Worm (Caenorhabditis elegans) whole organism, L1 larva: Measurements from ENCODE around the gene srpa-68.

Experiments
- C16A3.4 ChIP-seq: fragments of 150-350 bp; optimal IDR thresholded peaks from 2 replicates; lab custom pipeline; 2014; ENCODE audit warnings: missing biosample characterization, missing genetic modification characterization
- alr-1 ChIP-seq: fragments of 200-800 bp; sonication (Bioruptor generic); optimal IDR thresholded peaks from 2 replicates; lab custom pipeline; 2018; ENCODE audit warnings: borderline replicate concordance, mild to moderate bottlenecking, missing genetic modification characterization, missing compliant biosample characterization
- aly-2 ChIP-seq: fragments of 150-350 bp; optimal IDR thresholded peaks from 2 replicates; lab custom pipeline; 2014; ENCODE audit warnings: missing biosample characterization, missing genetic modification characterization
- ama-1 ChIP-seq: fragments of 150-350 bp; optimal IDR thresholded peaks from 2 replicates; lab custom pipeline; 2014
- ceh-63 ChIP-seq: fragments of 200-800 bp; sonication (Bioruptor generic); optimal IDR thresholded peaks from 2 replicates; lab custom pipeline; 2018; ENCODE audit warnings: mild to moderate bottlenecking, missing genetic modification characterization, missing compliant biosample characterization
- ceh-82 ChIP-seq, 3 experiments: fragments of 150-350 bp in 1 of 3; sonication (generic microtip) in 2 of 3; optimal IDR thresholded peaks; 2 replicates each; lab custom pipeline; 2014 to 2017; ENCODE audit warnings: missing biosample characterization in 3 of 3, missing genetic modification characterization in 3 of 3
- ceh-88 ChIP-seq: fragments of 200-800 bp; sonication (Bioruptor generic); IDR thresholded peaks from 2 replicates; pipeline ENCODE4 v1.3.6; 2022; ENCODE audit warnings: missing genetic modification characterization, missing compliant biosample characterization
- ces-1 ChIP-seq: fragments of 150-350 bp; optimal IDR thresholded peaks from 2 replicates; lab custom pipeline; 2014; ENCODE audit warnings: missing biosample characterization, missing genetic modification reagents, missing genetic modification characterization
- dsc-1 ChIP-seq: sonication (generic microtip); optimal IDR thresholded peaks from 2 replicates; lab custom pipeline; 2016; ENCODE audit warnings: mild to moderate bottlenecking, missing genetic modification characterization, missing compliant biosample characterization
- efl-1 ChIP-seq, 4 experiments: fragments of 150-350 bp; optimal IDR thresholded peaks in 3 of 4; peaks in 1 of 4; 1 replicate in 1 of 4; 2 replicates in 3 of 4; lab custom pipeline; 2014; ENCODE audit warnings: missing biosample characterization in 2 of 4, missing genetic modification characterization in 2 of 4, missing genetic modification reagents in 2 of 4
- egl-27 ChIP-seq, 2 experiments: fragments of 150-350 bp in 1 of 2; sonication (generic microtip); optimal IDR thresholded peaks; 3 replicates each; lab custom pipeline; 2017 to 2018; ENCODE audit warnings: missing biosample characterization in 2 of 2, missing genetic modification characterization in 2 of 2, missing genetic modification reagents in 2 of 2
- ets-5 ChIP-seq: fragments of 200-800 bp; sonication (Bioruptor generic); IDR thresholded peaks from 2 replicates; pipeline ENCODE4 v1.3.6; 2022; ENCODE audit warnings: missing genetic modification characterization, missing compliant biosample characterization
- fkh-4 ChIP-seq: sonication (generic microtip); optimal IDR thresholded peaks from 2 replicates; lab custom pipeline; 2016; ENCODE audit warnings: missing compliant biosample characterization, missing genetic modification characterization, borderline replicate concordance
- fkh-8 ChIP-seq: sonication (generic microtip); optimal IDR thresholded peaks from 2 replicates; lab custom pipeline; 2016; ENCODE audit warnings: mild to moderate bottlenecking, missing genetic modification characterization, missing compliant biosample characterization
- fos-1 ChIP-seq: fragments of 150-350 bp; optimal IDR thresholded peaks from 2 replicates; lab custom pipeline; 2014; ENCODE audit warnings: missing biosample characterization, missing genetic modification characterization
- irx-1 ChIP-seq: sonication (generic microtip); optimal IDR thresholded peaks from 2 replicates; lab custom pipeline; 2016; ENCODE audit warnings: missing genetic modification characterization, missing compliant biosample characterization
- jun-1 ChIP-seq: fragments of 150-350 bp; optimal IDR thresholded peaks from 2 replicates; lab custom pipeline; 2014; ENCODE audit warnings: missing biosample characterization, missing genetic modification reagents, missing genetic modification characterization
- mdl-1 ChIP-seq, 2 experiments: fragments of 150-350 bp; optimal IDR thresholded peaks; 2 replicates each; lab custom pipeline; 2014 to 2017; ENCODE audit warnings: missing biosample characterization in 2 of 2, missing genetic modification characterization in 2 of 2, inconsistent platforms in 1 of 2
- mef-2 ChIP-seq: fragments of 150-350 bp; optimal IDR thresholded peaks from 2 replicates; lab custom pipeline; 2014; ENCODE audit warnings: missing biosample characterization, missing genetic modification characterization
- mep-1 ChIP-seq: fragments of 150-350 bp; optimal IDR thresholded peaks from 2 replicates; lab custom pipeline; 2014; ENCODE audit warnings: missing biosample characterization, missing genetic modification characterization
- nhr-12 ChIP-seq: sonication (generic microtip); optimal IDR thresholded peaks from 2 replicates; lab custom pipeline; 2017; ENCODE audit warnings: missing biosample characterization, missing genetic modification characterization
- nhr-84 ChIP-seq: sonication (generic microtip); optimal IDR thresholded peaks from 2 replicates; lab custom pipeline; 2017; ENCODE audit warnings: missing biosample characterization, missing genetic modification characterization
- nhr-85 ChIP-seq: sonication (generic microtip); peaks from one replicate; lab custom pipeline; 2016; ENCODE audit warnings: missing genetic modification characterization, inconsistent platforms, missing compliant biosample characterization
- pag-3 ChIP-seq: sonication (generic microtip); optimal IDR thresholded peaks from 2 replicates; lab custom pipeline; 2017; ENCODE audit warnings: missing genetic modification characterization, mild to moderate bottlenecking, missing compliant biosample characterization, antibody characterized with exemption, borderline replicate concordance; ENCODE audit not compliant: insufficient read depth
- pax-3 ChIP-seq: fragments of 200-800 bp; sonication (Bioruptor generic); optimal IDR thresholded peaks from 2 replicates; lab custom pipeline; 2018; ENCODE audit warnings: mild to moderate bottlenecking, missing genetic modification characterization, moderate library complexity, missing compliant biosample characterization
- pqm-1 ChIP-seq: sonication (generic microtip); optimal IDR thresholded peaks from 3 replicates; lab custom pipeline; 2017; ENCODE audit warnings: missing biosample characterization, missing genetic modification characterization
- sox-4 ChIP-seq: sonication (generic microtip); optimal IDR thresholded peaks from 2 replicates; lab custom pipeline; 2016; ENCODE audit warnings: missing genetic modification characterization, missing compliant biosample characterization
- sptf-1 ChIP-seq: fragments of 150-350 bp; optimal IDR thresholded peaks from 2 replicates; lab custom pipeline; 2014; ENCODE audit warnings: missing biosample characterization, missing genetic modification characterization
- swsn-7 ChIP-seq: sonication (generic microtip); optimal IDR thresholded peaks from 2 replicates; lab custom pipeline; 2016; ENCODE audit warnings: missing genetic modification characterization, missing compliant biosample characterization
- tbx-2 ChIP-seq: sonication (generic microtip); optimal IDR thresholded peaks from 2 replicates; lab custom pipeline; 2016; ENCODE audit warnings: missing genetic modification characterization, missing compliant biosample characterization
- unc-130 ChIP-seq: fragments of 150-350 bp; optimal IDR thresholded peaks from 2 replicates; lab custom pipeline; 2017; ENCODE audit warnings: missing biosample characterization, missing genetic modification characterization, inconsistent platforms
- unc-98 ChIP-seq: fragments of 200-800 bp; sonication (Bioruptor generic); IDR thresholded peaks from 2 replicates; pipeline ENCODE4 v1.3.6; 2022; ENCODE audit warnings: missing genetic modification characterization, missing compliant biosample characterization
- vab-15 ChIP-seq: sonication (generic microtip); optimal IDR thresholded peaks from 2 replicates; lab custom pipeline; 2017; ENCODE audit warnings: missing genotype, mild to moderate bottlenecking, missing genetic modification characterization, missing compliant biosample characterization
- xbp-1 ChIP-seq: sonication (generic microtip); optimal IDR thresholded peaks from 2 replicates; lab custom pipeline; 2016; ENCODE audit warnings: missing genetic modification characterization, missing compliant biosample characterization
- zip-4 ChIP-seq: fragments of 200-800 bp; sonication (Bioruptor generic); optimal IDR thresholded peaks from 2 replicates; lab custom pipeline; 2018; ENCODE audit warnings: mild to moderate bottlenecking, missing genetic modification characterization, moderate library complexity, missing compliant biosample characterization
- ztf-11 ChIP-seq, 2 experiments: sonication (generic microtip); optimal IDR thresholded peaks; 2 replicates each; lab custom pipeline; 2016 to 2017; ENCODE audit warnings: missing genetic modification characterization in 2 of 2, missing biosample characterization in 1 of 2, missing compliant biosample characterization in 1 of 2
- ztf-4 ChIP-seq: fragments of 150-350 bp; optimal IDR thresholded peaks from 2 replicates; lab custom pipeline; 2014; ENCODE audit warnings: missing biosample characterization, missing genetic modification characterization

srpa-68 gene

ce11 chrV:12258922-12259321, 32.5 kb downstream of the srpa-68 start, which contains the start of gene ugt-56:
ugt-56 (plus strand) TSS chrV:12258982.
- TF ChIP-seq pax-3 (tag; lab: Kevin White, UChicago) (peak; percentile 28), pqm-1 (tag; lab: Kevin White, UChicago) (no peak), xbp-1 (tag; lab: Kevin White, UChicago) (no peak), nhr-85 (no peak), alr-1 (no peak), fkh-4 (tag; lab: Kevin White, UChicago) (no peak), C16A3.4 (tag; lab: Kevin White, UChicago) (no peak), dsc-1 (peak; percentile 40), ztf-11 (tag; optimal IDR thresholded peaks at IDR 0.05; lab: Kevin White, UChicago) (no peak), jun-1 (no peak), vab-15 (tag; lab: Kevin White, UChicago) (no peak), ets-5 (GFP tag; lab: Robert Waterston, UW) (no peak), fkh-8 (peak; percentile 13), mef-2 (tag; lab: Kevin White, UChicago) (no peak), sptf-1 (tag; lab: Kevin White, UChicago) (no peak), unc-98 (GFP tag; lab: Robert Waterston, UW) (no peak), egl-27 (tag; optimal IDR thresholded peaks at IDR 0.05; lab: Kevin White, UChicago) (no peak), tbx-2 (tag; lab: Kevin White, UChicago) (no peak), ceh-88 (GFP tag; lab: Robert Waterston, UW) (no peak), ama-1 (lab: Kevin White, UChicago) (no peak), sox-4 (tag; lab: Kevin White, UChicago) (no peak), ztf-4 (no peak)

- TF ChIP-seq nhr-85, result peak; percentile 45
- TF ChIP-seq efl-1 (optimal IDR thresholded peaks at IDR 0.05; lab: Kevin White, UChicago), result no peak
- TF ChIP-seq efl-1 (GFP tag; optimal IDR thresholded peaks at IDR 0.05 in 1 of 2; lab: Kevin White, UChicago), result no peak
Measured at ce11 chrV:12256398-12256797, 35.1 kb downstream of the srpa-68 start, which contains the start of gene ugt-55. ugt-55 (plus strand) TSS chrV:12256698.

DNA sequence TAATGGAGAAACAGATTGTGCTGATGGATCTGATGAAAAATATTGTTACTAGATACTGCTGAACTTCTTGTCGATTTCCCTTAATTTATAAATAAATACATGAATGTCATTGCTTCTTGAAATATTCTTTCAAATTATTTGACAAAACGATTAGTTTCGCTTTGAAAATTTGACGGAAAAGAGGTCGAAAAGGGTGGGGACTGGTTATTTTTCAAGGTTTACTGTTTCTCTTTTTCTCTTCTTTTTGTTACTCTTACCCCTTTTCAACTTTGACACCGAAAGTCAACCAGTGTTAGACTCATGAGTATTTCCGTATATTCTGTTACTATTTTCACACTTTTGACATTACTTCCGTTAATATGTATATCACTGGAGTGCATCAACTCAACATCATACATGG, 36.1 kb downstream of the srpa-68 start, which contains the start of gene T04H1.12:
Gene T04H1.12, plus strand, starts transcription at position 301 of the 400 bp plus-strand sequence.
- TF ChIP-seq zip-4 (GFP tag; lab: Kevin White, UChicago), result no peak
- TF ChIP-seq ztf-11 (tag; optimal IDR thresholded peaks at IDR 0.05; lab: Kevin White, UChicago), result no peak
- TF ChIP-seq ceh-63, result no peak
- TF ChIP-seq ets-5 (GFP tag; lab: Robert Waterston, UW), result no peak
- no peak for TF ChIP-seq mdl-1 (tag; optimal IDR thresholded peaks at IDR 0.05; lab: Kevin White, UChicago)
- TF ChIP-seq efl-1 (optimal IDR thresholded peaks at IDR 0.05; lab: Kevin White, UChicago), result no peak
- no peak for TF ChIP-seq efl-1 (GFP tag; optimal IDR thresholded peaks at IDR 0.05 in 1 of 2; lab: Kevin White, UChicago)
- no peak for TF ChIP-seq fkh-8
- TF ChIP-seq ceh-82 (tag; optimal IDR thresholded peaks at IDR 0.05; lab: Kevin White, UChicago), result no peak
- TF ChIP-seq nhr-84 (tag; lab: Kevin White, UChicago), result no peak
- TF ChIP-seq egl-27 (tag; optimal IDR thresholded peaks at IDR 0.05; lab: Kevin White, UChicago), result no peak
- no peak for TF ChIP-seq irx-1
- TF ChIP-seq fos-1, result no peak
- no peak for TF ChIP-seq ces-1 (GFP tag; lab: Kevin White, UChicago)
- no peak for TF ChIP-seq sox-4 (tag; lab: Kevin White, UChicago)

- TF ChIP-seq nhr-85 (no peak), mep-1 (tag; lab: Kevin White, UChicago) (no peak), pag-3 (no peak), ceh-88 (GFP tag; lab: Robert Waterston, UW) (no peak), swsn-7 (tag; lab: Kevin White, UChicago) (no peak), aly-2 (no peak), unc-130 (no peak), nhr-12 (tag; lab: Kevin White, UChicago) (no peak), ztf-4 (no peak)
Measured at ce11 chrV:12252272-12252671, 39.2 kb downstream of the srpa-68 start, which contains the start of gene lrx-1. lrx-1 (plus strand) TSS chrV:12252572.
